Worm (Caenorhabditis elegans) whole organism, L4/young adult: ENCODE data around the gene Y51A2B.6.

Source experiments
- W03F9.2 ChIP-seq: fragments of 150-350 bp; optimal IDR thresholded peaks from 2 replicates; lab custom pipeline; 2014; ENCODE audit warnings: missing biosample characterization, missing genetic modification characterization
- him-1 ChIP-seq: sonication (generic microtip); optimal IDR thresholded peaks from 2 replicates; lab custom pipeline; 2016; ENCODE audit warnings: missing genotype, missing genetic modification reagents, missing genetic modification characterization, missing compliant biosample characterization

- TF ChIP-seq him-1, result no peak
- TF ChIP-seq W03F9.2 (tag; lab: Kevin White, UChicago), result peak; percentile 7
Observed at ce11 chrV:18346080-18346479, 48.0 kb downstream of the Y51A2B.6 start.
